Worm (Caenorhabditis elegans) whole organism, young adult: Measurements from ENCODE around the gene C28D4.18.

Experiments
- D2030.7 ChIP-seq: fragments of 200-800 bp; sonication (Bioruptor generic); IDR thresholded peaks from 2 replicates; pipeline ENCODE4 v1.3.6; 2022; ENCODE audit warnings: missing genetic modification reagents, missing genetic modification characterization, missing compliant biosample characterization
- F22D6.2 ChIP-seq: sonication (generic microtip); optimal IDR thresholded peaks from 2 replicates; lab custom pipeline; 2016; ENCODE audit warnings: mild to moderate bottlenecking, missing genetic modification characterization, missing compliant biosample characterization
- Y56A3A.18 ChIP-seq: fragments of 200-800 bp; sonication (Bioruptor generic); IDR thresholded peaks from 2 replicates; pipeline ENCODE4 v1.3.6; 2022; ENCODE audit warnings: missing genetic modification reagents, missing genetic modification characterization, missing compliant biosample characterization
- ama-1 ChIP-seq, 3 experiments: fragments of 150-350 bp in 1 of 3; sonication (generic microtip) in 2 of 3; optimal IDR thresholded peaks; 2 replicates each; lab custom pipeline; 2014 to 2018; ENCODE audit warnings: missing biosample characterization in 2 of 3, missing genetic modification characterization in 2 of 3, missing genetic modification reagents in 2 of 3
- nfya-1 ChIP-seq: sonication (generic microtip); optimal IDR thresholded peaks from 2 replicates; lab custom pipeline; 2017; ENCODE audit warnings: antibody characterized with exemption, missing compliant biosample characterization, missing genetic modification characterization, borderline replicate concordance; ENCODE audit not compliant: insufficient read depth
- pbrm-1 ChIP-seq: fragments of 200-800 bp; sonication (Bioruptor generic); IDR thresholded peaks from 2 replicates; pipeline ENCODE4 v1.3.6; 2022; ENCODE audit warnings: missing genetic modification reagents, missing genetic modification characterization, missing compliant biosample characterization
- sptf-2 ChIP-seq: fragments of 200-800 bp; sonication (Bioruptor generic); optimal IDR thresholded peaks from 2 replicates; lab custom pipeline; 2018; ENCODE audit warnings: mild to moderate bottlenecking, missing genetic modification characterization, missing compliant biosample characterization
- unc-62 ChIP-seq: fragments of 150-350 bp; optimal IDR thresholded peaks from 2 replicates; lab custom pipeline; 2014; ENCODE audit warnings: missing biosample characterization, missing genetic modification reagents, missing genetic modification characterization

- TF ChIP-seq ama-1 (optimal IDR thresholded peaks at IDR 0.05; lab: Kevin White, UChicago) (no peak), ama-1 (GFP tag; optimal IDR thresholded peaks at IDR 0.05; lab: Kevin White, UChicago) (no peak), sptf-2 (no peak), D2030.7 (GFP tag; lab: Robert Waterston, UW) (no peak), F22D6.2 (no peak), unc-62 (GFP tag; lab: Kevin White, UChicago) (no peak), pbrm-1 (GFP tag; lab: Robert Waterston, UW) (no peak), nfya-1 (tag; lab: Kevin White, UChicago) (no peak), Y56A3A.18 (GFP tag; lab: Robert Waterston, UW) (no peak)
Measured at ce11 chrIV:9712782-9713181, 12.3 kb upstream of the C28D4.18 start, which contains the start of gene K01H12.4.
